Fruit fly (Drosophila melanogaster) whole organism, embryonic: ENCODE results near the gene CG10053.

Source experiments
- Antp ChIP-seq: fragments of 200-800 bp; sonication (Bioruptor generic); optimal IDR thresholded peaks from 3 replicates; lab custom pipeline; 2016; ENCODE audit warnings: missing biosample characterization, missing genetic modification characterization
- Atf3 ChIP-seq: fragments of 200-800 bp; sonication (Bioruptor generic); optimal IDR thresholded peaks from 3 replicates; lab custom pipeline; 2016; ENCODE audit warnings: missing biosample characterization, missing genetic modification characterization
- Bgb ChIP-seq: fragments of 200-800 bp; sonication (Bioruptor generic); IDR thresholded peaks from 2 replicates; pipeline ENCODE4 v1.3.6; 2022; ENCODE audit warnings: missing biosample characterization, missing genetic modification characterization; ENCODE audit not compliant: partially characterized antibody
- BtbVII ChIP-seq: fragments of 200-800 bp; sonication (Bioruptor generic); optimal IDR thresholded peaks from 3 replicates; lab custom pipeline; 2017; ENCODE audit warnings: missing biosample characterization, mild to moderate bottlenecking, missing genetic modification characterization
- CG10366 ChIP-seq: fragments of 200-800 bp; sonication (Bioruptor generic); IDR thresholded peaks from 2 replicates; pipeline ENCODE4 v1.3.6; 2022; ENCODE audit warnings: missing biosample characterization, missing genetic modification characterization
- CG13296 ChIP-seq: fragments of 200-800 bp; sonication (Bioruptor generic); optimal IDR thresholded peaks from 3 replicates; lab custom pipeline; 2018; ENCODE audit warnings: missing biosample characterization, mild to moderate bottlenecking, missing genetic modification characterization
- CG16813 ChIP-seq: fragments of 200-800 bp; sonication (Bioruptor generic); IDR thresholded peaks from 3 replicates; pipeline ENCODE4 v1.3.6; 2022; ENCODE audit warnings: missing biosample characterization, missing genetic modification characterization; ENCODE audit not compliant: partially characterized antibody
- CG17612 ChIP-seq: fragments of 200-800 bp; sonication (Bioruptor generic); IDR thresholded peaks from 2 replicates; pipeline ENCODE4 v1.3.6; 2022; ENCODE audit warnings: missing biosample characterization, missing genetic modification characterization
- CG2678 ChIP-seq: fragments of 200-800 bp; sonication (Bioruptor generic); optimal IDR thresholded peaks from 3 replicates; lab custom pipeline; 2019; ENCODE audit warnings: missing biosample characterization, mild to moderate bottlenecking, missing genetic modification characterization, moderate library complexity
- CG3281 ChIP-seq: fragments of 200-800 bp; sonication (Bioruptor generic); optimal IDR thresholded peaks from 3 replicates; lab custom pipeline; 2017; ENCODE audit warnings: missing biosample characterization, mild to moderate bottlenecking, missing genetic modification characterization
- CG7745 ChIP-seq: fragments of 200-800 bp; sonication (Bioruptor generic); optimal IDR thresholded peaks from 2 replicates; lab custom pipeline; 2018; ENCODE audit warnings: missing biosample characterization, mild to moderate bottlenecking, missing genetic modification characterization, moderate library complexity
- CG7839 ChIP-seq: fragments of 200-800 bp; sonication (Bioruptor generic); optimal IDR thresholded peaks from 3 replicates; lab custom pipeline; 2018; ENCODE audit warnings: missing biosample characterization, mild to moderate bottlenecking, missing genetic modification characterization, moderate library complexity
- CG8359 ChIP-seq: fragments of 200-800 bp; sonication (Bioruptor generic); optimal IDR thresholded peaks from 2 replicates; lab custom pipeline; 2017; ENCODE audit warnings: missing biosample characterization, mild to moderate bottlenecking, missing genetic modification characterization, borderline replicate concordance
- CG8924 ChIP-seq: fragments of 200-800 bp; optimal IDR thresholded peaks from 3 replicates; lab custom pipeline; 2019; ENCODE audit warnings: missing biosample characterization, mild to moderate bottlenecking, missing genetic modification characterization, moderate library complexity
- CG9817 ChIP-seq: fragments of 200-800 bp; sonication (Bioruptor generic); optimal IDR thresholded peaks from 2 replicates; lab custom pipeline; 2018; ENCODE audit warnings: missing biosample characterization, mild to moderate bottlenecking, missing genetic modification characterization, moderate library complexity
- CoRest ChIP-seq: fragments of 200-800 bp; sonication (Bioruptor generic); optimal IDR thresholded peaks from 3 replicates; lab custom pipeline; 2018; ENCODE audit warnings: missing biosample characterization, mild to moderate bottlenecking, missing genetic modification characterization, moderate library complexity
- D19A ChIP-seq: fragments of 200-800 bp; optimal IDR thresholded peaks from 3 replicates; lab custom pipeline; 2019; ENCODE audit warnings: missing biosample characterization, mild to moderate bottlenecking, missing genetic modification characterization, moderate library complexity
- Fer3 ChIP-seq: fragments of 200-800 bp; sonication (Bioruptor generic); optimal IDR thresholded peaks from 2 replicates; lab custom pipeline; 2018; ENCODE audit warnings: missing biosample characterization, mild to moderate bottlenecking, missing genetic modification characterization, moderate library complexity
- GATAe ChIP-seq: fragments of 200-800 bp; sonication (Bioruptor generic); conservative IDR thresholded peaks from 2 replicates; pipeline ENCODE4 v1.3.6; 2022; ENCODE audit warnings: missing biosample characterization, missing genetic modification characterization
- H2.0 ChIP-seq: fragments of 200-800 bp; sonication (Bioruptor generic); IDR thresholded peaks from 2 replicates; pipeline ENCODE4 v1.3.6; 2022; ENCODE audit warnings: missing biosample characterization, missing genetic modification characterization
- Hmr ChIP-seq: fragments of 200-800 bp; sonication (Bioruptor generic); optimal IDR thresholded peaks from 3 replicates; lab custom pipeline; 2017; ENCODE audit warnings: mild to moderate bottlenecking, missing biosample characterization, missing genetic modification reagents, missing genetic modification characterization
- Hr39 ChIP-seq: fragments of >200 bp; optimal IDR thresholded peaks from 2 replicates; lab custom pipeline; 2017
- Meics ChIP-seq: fragments of 200-800 bp; sonication (Bioruptor generic); optimal IDR thresholded peaks from 2 replicates; lab custom pipeline; 2017; ENCODE audit warnings: missing biosample characterization, mild to moderate bottlenecking, missing genetic modification characterization
- Six4 ChIP-seq: fragments of 200-800 bp; sonication (Bioruptor generic); optimal IDR thresholded peaks from 2 replicates; lab custom pipeline; 2016; ENCODE audit warnings: missing biosample characterization, missing genetic modification characterization
- Sry-β ChIP-seq: fragments of 200-800 bp; sonication (Bioruptor generic); optimal IDR thresholded peaks from 2 replicates; lab custom pipeline; 2018; ENCODE audit warnings: missing biosample characterization, mild to moderate bottlenecking, missing genetic modification characterization, moderate library complexity
- ara ChIP-seq: fragments of 200-800 bp; sonication (Bioruptor generic); IDR thresholded peaks from 2 replicates; pipeline ENCODE4 v1.3.6; 2022; ENCODE audit warnings: missing biosample characterization, missing genetic modification characterization
- ci ChIP-seq: fragments of 200-800 bp; sonication (Bioruptor generic); IDR thresholded peaks from 3 replicates; pipeline ENCODE4 v1.3.6; 2022; ENCODE audit warnings: missing biosample characterization, missing genetic modification characterization
- cwo ChIP-seq: fragments of 200-800 bp; sonication (Bioruptor generic); optimal IDR thresholded peaks from 3 replicates; lab custom pipeline; 2017; ENCODE audit warnings: missing biosample characterization, missing genetic modification characterization, mild to moderate bottlenecking, moderate library complexity, missing genetic modification reagents
- ewg ChIP-seq: fragments of 200-800 bp; sonication (Bioruptor generic); optimal IDR thresholded peaks from 3 replicates; lab custom pipeline; 2017; ENCODE audit warnings: mild to moderate bottlenecking, missing biosample characterization, missing genetic modification reagents, missing genetic modification characterization
- exex ChIP-seq: fragments of 200-800 bp; sonication (Bioruptor generic); optimal IDR thresholded peaks from 4 replicates; lab custom pipeline; 2018; ENCODE audit warnings: missing biosample characterization, mild to moderate bottlenecking, missing genetic modification characterization, moderate library complexity
- fd3F ChIP-seq: fragments of 200-800 bp; sonication (Bioruptor generic); optimal IDR thresholded peaks from 2 replicates; lab custom pipeline; 2018; ENCODE audit warnings: missing biosample characterization, mild to moderate bottlenecking, missing genetic modification characterization, moderate library complexity
- kah ChIP-seq: fragments of 200-800 bp; sonication (Bioruptor generic); optimal IDR thresholded peaks from 2 replicates; lab custom pipeline; 2018; ENCODE audit warnings: missing biosample characterization, mild to moderate bottlenecking, missing genetic modification characterization
- nerfin-1 ChIP-seq: fragments of 200-800 bp; sonication (Bioruptor generic); optimal IDR thresholded peaks from 3 replicates; lab custom pipeline; 2019; ENCODE audit warnings: missing biosample characterization, mild to moderate bottlenecking, missing genetic modification characterization, moderate library complexity
- scrt ChIP-seq: fragments of 200-800 bp; sonication (Bioruptor generic); optimal IDR thresholded peaks from 2 replicates; lab custom pipeline; 2018; ENCODE audit warnings: missing biosample characterization, mild to moderate bottlenecking, missing genetic modification characterization, moderate library complexity
- slou ChIP-seq: fragments of 200-800 bp; sonication (Bioruptor generic); optimal IDR thresholded peaks from 3 replicates; lab custom pipeline; 2016; ENCODE audit warnings: missing biosample characterization, missing genetic modification characterization
- sug ChIP-seq: fragments of 200-800 bp; optimal IDR thresholded peaks from 2 replicates; lab custom pipeline; 2019; ENCODE audit warnings: missing biosample characterization, mild to moderate bottlenecking, missing genetic modification characterization, moderate library complexity
- tll ChIP-seq, 2 experiments: fragments of 200-800 bp in 1 of 2; fragments of >200 bp in 1 of 2; sonication (Bioruptor generic) in 1 of 2; optimal IDR thresholded peaks; 2 replicates each; lab custom pipeline; 2017 to 2019; ENCODE audit warnings: missing biosample characterization in 2 of 2, missing genetic modification characterization in 2 of 2, mild to moderate bottlenecking in 1 of 2, moderate library complexity in 1 of 2
- toy ChIP-seq: fragments of 200-800 bp; sonication (Bioruptor generic); IDR thresholded peaks from 2 replicates; pipeline ENCODE4 v1.3.6; 2022; ENCODE audit warnings: missing biosample characterization, missing genetic modification characterization
- wdn ChIP-seq: fragments of 200-800 bp; sonication (Bioruptor generic); IDR thresholded peaks from 2 replicates; pipeline ENCODE4 v1.3.6; 2022; ENCODE audit warnings: missing biosample characterization, missing genetic modification characterization
- zen ChIP-seq: fragments of 200-800 bp; sonication (Bioruptor generic); optimal IDR thresholded peaks from 3 replicates; lab custom pipeline; 2018; ENCODE audit warnings: missing biosample characterization, mild to moderate bottlenecking, missing genetic modification characterization, moderate library complexity

Gene CG10053

dm6 chr3R:7216924-7217529 is 29.9 kb upstream of the CG10053 start, which contains the start of gene CG14606 (continued):
- TF ChIP-seq CG7745 (tag; lab: Kevin White, UChicago) = no peak
- TF ChIP-seq Hr39 = no peak
- peak; percentile 48 for TF ChIP-seq Meics
- TF ChIP-seq Hmr (GFP tag; lab: Kevin White, UChicago) = peak; percentile 74
- peak; percentile 41 for TF ChIP-seq sug (tag; lab: Kevin White, UChicago)
- peak; percentile 21 for TF ChIP-seq BtbVII (GFP tag; lab: Kevin White, UChicago)
- TF ChIP-seq CG2678 (tag; lab: Kevin White, UChicago) = peak; percentile 57
- TF ChIP-seq zen (tag; lab: Kevin White, UChicago) = no peak
- TF ChIP-seq Atf3 (GFP tag; lab: Kevin White, UChicago) = no peak
- TF ChIP-seq Fer3 (tag; lab: Kevin White, UChicago) = peak; percentile 37
- no peak for TF ChIP-seq nerfin-1
- TF ChIP-seq CG3281 (GFP tag; lab: Kevin White, UChicago) = peak; percentile 53
- no peak for TF ChIP-seq H2.0
- no peak for TF ChIP-seq toy (GFP tag; lab: Robert Waterston, UW)
- no peak for TF ChIP-seq tll (GFP tag; optimal IDR thresholded peaks at IDR 0.05; lab: Kevin White, UChicago)
- no peak for TF ChIP-seq ci
- peak; percentile 21 for TF ChIP-seq CoRest (tag; lab: Kevin White, UChicago)
- peak; percentile 46 for TF ChIP-seq scrt (GFP tag; lab: Kevin White, UChicago)
- TF ChIP-seq CG17612 (GFP tag; lab: Robert Waterston, UW) = no peak
- TF ChIP-seq GATAe (GFP tag; lab: Robert Waterston, UW) = 0 out of 2 replicates have a peak, but pooled peaks have one; percentile 38
- TF ChIP-seq cwo = peak; percentile 21
- peak; percentile 91 for TF ChIP-seq exex (tag; lab: Kevin White, UChicago)
- peak; percentile 33 for TF ChIP-seq fd3F (GFP tag; lab: Kevin White, UChicago)
- TF ChIP-seq wdn = no peak
- TF ChIP-seq CG9817 (tag; lab: Kevin White, UChicago) = peak; percentile 18
- TF ChIP-seq CG13296 (GFP tag; lab: Kevin White, UChicago) = peak; percentile 58
- TF ChIP-seq Bgb = no peak
- no peak for TF ChIP-seq CG10366 (GFP tag; lab: Robert Waterston, UW)
- TF ChIP-seq D19A (tag; lab: Kevin White, UChicago) = no peak

DNA sequence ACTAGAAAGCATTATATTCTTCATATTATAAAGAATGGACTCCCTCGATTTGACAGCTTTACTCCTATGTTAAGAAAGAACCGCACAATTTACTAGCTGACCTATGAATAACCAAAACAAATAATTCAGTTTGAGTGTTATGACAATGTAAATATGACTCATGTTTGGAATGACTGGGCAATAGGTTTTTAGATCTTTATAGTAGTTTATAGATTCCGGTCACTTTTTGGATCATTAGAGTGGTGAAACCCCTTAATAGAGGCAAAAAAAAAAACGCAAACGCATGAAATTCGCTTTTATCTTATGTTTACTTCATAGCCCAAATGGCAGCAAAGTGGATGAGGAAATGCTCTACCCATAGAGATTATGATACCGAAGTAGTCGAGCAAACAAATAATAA is 27.3 kb upstream of the CG10053 start, which contains the start of gene CG14605:
Gene CG14605, minus strand, starts transcription at position 101 of the 400 bp plus-strand sequence.
- TF ChIP-seq ewg (GFP tag; lab: Kevin White, UChicago) (no peak), CG16813 (GFP tag; lab: Robert Waterston, UW) (no peak), ara (GFP tag; lab: Robert Waterston, UW) (no peak), slou (GFP tag; lab: Kevin White, UChicago) (no peak), Antp (GFP tag; lab: Kevin White, UChicago) (no peak), kah (GFP tag; lab: Kevin White, UChicago) (no peak), CG7839 (tag; lab: Kevin White, UChicago) (no peak), CG8359 (GFP tag; lab: Kevin White, UChicago) (no peak), D19A (tag; lab: Kevin White, UChicago) (no peak), CG8924 (no peak), sug (tag; lab: Kevin White, UChicago) (no peak), Six4 (GFP tag; lab: Kevin White, UChicago) (no peak), Sry-β (GFP tag; lab: Kevin White, UChicago) (no peak)
